Worm (Caenorhabditis elegans): Measurements from ENCODE around the gene ggtb-1.

ggtb-1 gene

ce11 chrIII:7101814-7102477 is 31.6 kb upstream of the ggtb-1 start (continued):
- TF ChIP-seq gei-17 (GFP tag; optimal IDR thresholded peaks at IDR 0.05) (no peak), fkh-3 (tag; optimal IDR thresholded peaks at IDR 0.05) (no peak), hmg-1.2 (GFP tag; IDR thresholded peaks at IDR 0.05) (peak; percentile 49; the same call in 1 of the 2 replicates), cebp-1 (GFP tag; IDR thresholded peaks at IDR 0.05) (no peak; the same call in 1 of the 2 replicates), cebp-1 (tag; optimal IDR thresholded peaks at IDR 0.05) (no peak), F37B4.10 (GFP tag; IDR thresholded peaks at IDR 0.05) (no peak), F49E8.2 (tag; optimal IDR thresholded peaks at IDR 0.05; ENCODE audit: insufficient read depth) (peak; percentile 88), K11D2.4 (GFP tag; IDR thresholded peaks at IDR 0.05) (no peak), aptf-3 (GFP tag; IDR thresholded peaks at IDR 0.05) (0 out of 2 replicates have a peak, but pooled peaks have one; percentile 22), K12H6.12 (tag; optimal IDR thresholded peaks at IDR 0.05) (no peak), hrde-1 (tag; optimal IDR thresholded peaks at IDR 0.05; ENCODE audit: borderline replicate concordance) (peak; percentile 96), bed-2 (GFP tag; IDR thresholded peaks at IDR 0.05) (no peak), mel-28 (tag; optimal IDR thresholded peaks at IDR 0.05; ENCODE audit: borderline replicate concordance) (no peak)

- TF ChIP-seq sptf-2 (GFP tag; optimal IDR thresholded peaks at IDR 0.05): no peak
- peak; percentile 99 for TF ChIP-seq madf-8 (GFP tag; conservative IDR thresholded peaks at IDR 0.05)
- no peak for TF ChIP-seq sdz-38 (tag; optimal IDR thresholded peaks at IDR 0.05)
- no peak for TF ChIP-seq ztf-6 (GFP tag; IDR thresholded peaks at IDR 0.05)
- TF ChIP-seq Y53F4B.3 (GFP tag; IDR thresholded peaks at IDR 0.05): no peak
- peak; percentile 98 for TF ChIP-seq D2030.7 (GFP tag; IDR thresholded peaks at IDR 0.05)
- no peak for TF ChIP-seq zfh-2 (GFP tag; conservative IDR thresholded peaks at IDR 0.05)
- no peak for TF ChIP-seq lin-26 (GFP tag; IDR thresholded peaks at IDR 0.05)
- no peak for TF ChIP-seq ztf-3 (GFP tag; optimal IDR thresholded peaks at IDR 0.05)
- TF ChIP-seq K12H6.12 (tag; optimal IDR thresholded peaks at IDR 0.05): no peak
- TF ChIP-seq snpc-3.4 (tag; optimal IDR thresholded peaks at IDR 0.05): peak; percentile 96
- TF ChIP-seq lir-1 (GFP tag; conservative IDR thresholded peaks at IDR 0.05): peak; percentile 76
- TF ChIP-seq B0035.1 (tag; optimal IDR thresholded peaks at IDR 0.05): no peak
- no peak for TF ChIP-seq nhr-27 (tag; optimal IDR thresholded peaks at IDR 0.05)
- TF ChIP-seq unc-130 (GFP tag; optimal IDR thresholded peaks at IDR 0.05): peak; percentile 94
- TF ChIP-seq madf-3 (GFP tag; IDR thresholded peaks at IDR 0.05): peak; percentile 91
- no peak for TF ChIP-seq aptf-2 (GFP tag; conservative IDR thresholded peaks at IDR 0.05)
- TF ChIP-seq Y95B8A.8 (GFP tag; IDR thresholded peaks at IDR 0.05): peak; percentile 84
- TF ChIP-seq ztf-28 (GFP tag; IDR thresholded peaks at IDR 0.05): 0 out of 2 replicates have a peak, but pooled peaks have one; percentile 20
- TF ChIP-seq Y53G8AR.9 (GFP tag; conservative IDR thresholded peaks at IDR 0.05): peak; percentile 73; the same call in 1 of the 2 replicates
- peak; percentile 66 for TF ChIP-seq hmg-1.2 (GFP tag; IDR thresholded peaks at IDR 0.05)
- TF ChIP-seq K11D2.4 (GFP tag; IDR thresholded peaks at IDR 0.05): no peak
- TF ChIP-seq madf-6 (GFP tag; IDR thresholded peaks at IDR 0.05): peak; percentile 100
- no peak for TF ChIP-seq somi-1 (GFP tag; optimal IDR thresholded peaks at IDR 0.05)
- TF ChIP-seq F49E8.2 (tag; optimal IDR thresholded peaks at IDR 0.05; ENCODE audit: insufficient read depth): peak; percentile 95
- TF ChIP-seq attf-5 (GFP tag; optimal IDR thresholded peaks at IDR 0.05): no peak
- TF ChIP-seq ceh-100 (GFP tag; IDR thresholded peaks at IDR 0.05): no peak
- peak; percentile 62 for TF ChIP-seq him-1 (tag; optimal IDR thresholded peaks at IDR 0.05)
- TF ChIP-seq F23B12.7 (tag; optimal IDR thresholded peaks at IDR 0.05; ENCODE audit: insufficient read depth): peak; percentile 64
- 0 out of 2 replicates have a peak, but pooled peaks have one; percentile 67 for TF ChIP-seq Y79H2A.3 (GFP tag; conservative IDR thresholded peaks at IDR 0.05)
- TF ChIP-seq athp-1 (tag; optimal IDR thresholded peaks at IDR 0.05): peak; percentile 20
- peak; percentile 82 for TF ChIP-seq snpc-1.1 (tag; optimal IDR thresholded peaks at IDR 0.05; ENCODE audit: insufficient read depth)
- TF ChIP-seq F39B2.1 (GFP tag; IDR thresholded peaks at IDR 0.05): no peak
- TF ChIP-seq T07F8.4 (tag; optimal IDR thresholded peaks at IDR 0.05): no peak
- no peak for TF ChIP-seq B0261.1 (tag; optimal IDR thresholded peaks at IDR 0.05)
- TF ChIP-seq repo-1 (tag; optimal IDR thresholded peaks at IDR 0.05): no peak
These were observed 29.6 kb upstream of the ggtb-1 start, which contains the start of gene cpg-2 for ce11 chrIII:7103940-7104440. Gene cpg-2, minus strand, starts transcription at chrIII:7103990.
